Worm (Caenorhabditis elegans) whole organism, L4 larva: ENCODE measurements around the gene F58A6.1.

ENCODE experiments used
- ama-1 ChIP-seq: fragments of 150-350 bp; optimal IDR thresholded peaks from 2 replicates; lab custom pipeline; 2014; ENCODE audit warnings: inconsistent platforms, mixed read lengths
- ces-1 ChIP-seq: fragments of 150-350 bp; sonication (generic microtip); optimal IDR thresholded peaks from 4 replicates; lab custom pipeline; 2014; ENCODE audit warnings: missing biosample characterization, missing genetic modification reagents, missing genetic modification characterization
- fos-1 ChIP-seq: fragments of 150-350 bp; optimal IDR thresholded peaks from 2 replicates; lab custom pipeline; 2014; ENCODE audit warnings: missing biosample characterization, missing genetic modification characterization
- lin-39 ChIP-seq: fragments of 150-350 bp; optimal IDR thresholded peaks from 2 replicates; lab custom pipeline; 2014; ENCODE audit warnings: missing biosample characterization, missing genetic modification reagents, missing genetic modification characterization
- madf-5 ChIP-seq, 2 experiments: fragments of 200-800 bp; sonication (Bioruptor generic); IDR thresholded peaks; 2 replicates each; pipeline ENCODE4 v1.3.6; 2022; ENCODE audit warnings: missing compliant biosample characterization in 2 of 2, missing genetic modification characterization in 2 of 2
- nhr-10 ChIP-seq: fragments of 150-350 bp; optimal IDR thresholded peaks from 2 replicates; lab custom pipeline; 2014; ENCODE audit warnings: missing biosample characterization, missing genetic modification characterization
- nhr-237 ChIP-seq: sonication (generic microtip); optimal IDR thresholded peaks from 2 replicates; lab custom pipeline; 2017; ENCODE audit warnings: missing biosample characterization, missing genetic modification characterization
- zag-1 ChIP-seq: fragments of 150-350 bp; optimal IDR thresholded peaks from 2 replicates; lab custom pipeline; 2014; ENCODE audit warnings: missing biosample characterization, missing genetic modification characterization

DNA sequence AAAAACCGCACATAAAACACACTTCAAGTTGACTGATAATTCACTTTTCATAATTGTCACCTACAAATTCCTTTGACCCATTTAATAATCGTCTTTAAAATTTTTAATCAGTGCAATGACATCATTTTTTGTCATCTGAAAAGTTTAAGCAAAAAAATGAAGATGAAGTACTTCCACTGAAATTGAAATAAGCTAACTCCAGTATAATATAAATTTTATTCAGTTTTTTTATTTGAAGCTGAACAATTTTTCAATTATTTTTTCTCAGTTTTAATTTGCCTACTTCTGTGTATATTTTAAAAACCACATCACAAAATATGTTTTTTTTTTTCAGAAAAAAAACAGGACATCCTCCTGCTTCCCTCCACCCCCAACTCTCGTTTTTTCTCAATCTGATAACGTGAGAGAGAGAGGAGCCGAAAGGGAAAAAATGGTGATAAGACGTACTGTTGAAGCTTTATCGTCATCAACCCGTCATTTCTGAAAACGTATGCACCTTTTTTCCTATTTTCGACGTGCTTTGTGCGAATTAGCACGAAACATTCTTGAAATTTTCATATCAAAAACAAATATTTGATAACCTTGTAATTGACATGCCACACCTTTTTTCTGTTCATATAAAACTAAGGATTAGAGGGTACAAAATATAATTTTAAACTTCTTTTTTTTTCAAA is 38.8 kb upstream of the F58A6.1 start, which contains the start of the genes C04G6.11 and mpk-2:
- TF ChIP-seq nhr-237 (tag; lab: Kevin White, UChicago) (no peak), nhr-10 (tag; lab: Kevin White, UChicago) (no peak), zag-1 (tag; lab: Kevin White, UChicago) (no peak), fos-1 (tag; lab: Kevin White, UChicago) (no peak), ama-1 (lab: Kevin White, UChicago) (no peak), ces-1 (GFP tag; lab: Kevin White, UChicago) (no peak), madf-5 (GFP tag; IDR thresholded peaks at IDR 0.05; lab: Robert Waterston, UW) (no peak), lin-39 (tag; lab: Kevin White, UChicago) (no peak)
